Worm (Caenorhabditis elegans) whole organism, L1 larva: ENCODE results near the gene pgph-1.

Source experiments
- ama-1 ChIP-seq: fragments of 150-350 bp; optimal IDR thresholded peaks from 2 replicates; lab custom pipeline; 2014
- rnt-1 ChIP-seq: sonication (generic microtip); optimal IDR thresholded peaks from 2 replicates; lab custom pipeline; 2016; ENCODE audit warnings: mild to moderate bottlenecking, missing genetic modification characterization, moderate library complexity, missing compliant biosample characterization

DNA sequence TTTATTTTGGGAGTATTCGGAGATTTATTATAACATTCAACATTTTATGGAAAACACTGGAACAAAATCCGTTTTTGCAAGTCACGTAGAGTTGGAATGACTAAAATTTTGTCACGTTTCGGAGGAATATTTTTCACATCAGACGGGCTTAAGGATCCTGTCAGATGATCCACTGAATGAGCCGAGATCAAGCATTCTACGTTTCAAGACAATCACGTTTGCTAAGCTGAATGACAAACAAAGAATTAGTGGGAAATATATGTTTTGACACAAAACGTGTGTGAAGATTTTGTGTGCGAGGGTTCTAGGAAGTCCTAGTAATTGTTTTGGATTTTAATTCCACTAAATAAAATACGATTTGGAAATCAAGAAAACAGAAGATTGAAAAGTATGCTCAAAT is 13.9 kb downstream of the pgph-1 start:
- TF ChIP-seq ama-1 = no peak
- TF ChIP-seq rnt-1 (tag; lab: Kevin White, UChicago) = no peak
